Worm (Caenorhabditis elegans) whole organism, mixed stage, embryonic: ENCODE measurements around the gene ced-2.
A peak's percentile ranks its signal among the peaks of the same experiment; 100 is the strongest.

Experiments
- M03D4.4 ChIP-seq: sonication (generic microtip); optimal IDR thresholded peaks from 2 replicates; lab custom pipeline; 2017; ENCODE audit warnings: mild to moderate bottlenecking, missing genetic modification characterization, missing compliant biosample characterization
- bed-3 ChIP-seq: fragments of 200-800 bp; sonication (Bioruptor generic); optimal IDR thresholded peaks from 3 replicates; lab custom pipeline; 2018; ENCODE audit warnings: mild to moderate bottlenecking, missing genetic modification characterization, moderate library complexity, missing compliant biosample characterization
- ceh-39 ChIP-seq: fragments of 150-350 bp; optimal IDR thresholded peaks from 2 replicates; lab custom pipeline; 2014; ENCODE audit warnings: missing biosample characterization, missing genetic modification characterization
- ceh-43 ChIP-seq: fragments of 200-800 bp; sonication (Bioruptor generic); optimal IDR thresholded peaks from 2 replicates; lab custom pipeline; 2018; ENCODE audit warnings: mild to moderate bottlenecking, missing genetic modification characterization, moderate library complexity, missing compliant biosample characterization
- ceh-83 ChIP-seq: fragments of 200-800 bp; sonication (Bioruptor generic); optimal IDR thresholded peaks from 2 replicates; lab custom pipeline; 2018; ENCODE audit warnings: mild to moderate bottlenecking, missing genetic modification characterization, missing compliant biosample characterization
- ces-1 ChIP-seq: fragments of 150-350 bp; optimal IDR thresholded peaks from 2 replicates; lab custom pipeline; 2014; ENCODE audit warnings: missing biosample characterization, missing genetic modification reagents, missing genetic modification characterization
- cnd-1 ChIP-seq: fragments of 200-800 bp; sonication (Bioruptor generic); optimal IDR thresholded peaks from 2 replicates; lab custom pipeline; 2018; ENCODE audit warnings: mild to moderate bottlenecking, missing genetic modification characterization, missing compliant biosample characterization
- drap-1 ChIP-seq: fragments of 200-800 bp; sonication (Bioruptor generic); optimal IDR thresholded peaks from 3 replicates; lab custom pipeline; 2018; ENCODE audit warnings: mild to moderate bottlenecking, missing genetic modification characterization, missing compliant biosample characterization
- elt-1 ChIP-seq: sonication (generic microtip); optimal IDR thresholded peaks from 2 replicates; lab custom pipeline; 2017; ENCODE audit warnings: missing genetic modification characterization, mild to moderate bottlenecking, missing compliant biosample characterization, antibody characterized with exemption, moderate library complexity, borderline replicate concordance; ENCODE audit not compliant: insufficient read depth
- flh-1 ChIP-seq: fragments of 200-800 bp; sonication (Bioruptor generic); optimal IDR thresholded peaks from 2 replicates; lab custom pipeline; 2018; ENCODE audit warnings: mild to moderate bottlenecking, missing genetic modification characterization, moderate library complexity, missing compliant biosample characterization
- ham-2 ChIP-seq: fragments of 200-800 bp; sonication (Bioruptor generic); optimal IDR thresholded peaks from 2 replicates; lab custom pipeline; 2018; ENCODE audit warnings: mild to moderate bottlenecking, missing genetic modification characterization, missing compliant biosample characterization
- hlh-1 ChIP-seq: fragments of 150-350 bp; optimal IDR thresholded peaks from 2 replicates; lab custom pipeline; 2014; ENCODE audit warnings: missing biosample characterization, missing genetic modification reagents, missing genetic modification characterization
- lin-13 ChIP-seq: fragments of 150-350 bp; optimal IDR thresholded peaks from 2 replicates; lab custom pipeline; 2014; ENCODE audit warnings: missing biosample characterization, missing genetic modification characterization
- lin-32 ChIP-seq: fragments of 200-800 bp; sonication (Bioruptor generic); optimal IDR thresholded peaks from 2 replicates; lab custom pipeline; 2018; ENCODE audit warnings: mild to moderate bottlenecking, missing genetic modification characterization, missing compliant biosample characterization
- lsy-2 ChIP-seq: fragments of 150-350 bp; optimal IDR thresholded peaks from 2 replicates; lab custom pipeline; 2014; ENCODE audit warnings: missing biosample characterization, missing genetic modification characterization
- mab-5 ChIP-seq: fragments of 150-350 bp; optimal IDR thresholded peaks from 2 replicates; lab custom pipeline; 2014; ENCODE audit warnings: missing biosample characterization, missing genetic modification characterization
- mep-1 ChIP-seq: fragments of 150-350 bp; optimal IDR thresholded peaks from 2 replicates; lab custom pipeline; 2017; ENCODE audit warnings: missing biosample characterization, missing genetic modification reagents, missing genetic modification characterization, inconsistent platforms
- mls-2 ChIP-seq: sonication (generic microtip); optimal IDR thresholded peaks from 2 replicates; lab custom pipeline; 2016; ENCODE audit warnings: mild to moderate bottlenecking, missing genetic modification characterization, moderate library complexity, missing compliant biosample characterization
- nhr-12 ChIP-seq: fragments of 150-350 bp; optimal IDR thresholded peaks from 2 replicates; lab custom pipeline; 2014; ENCODE audit warnings: missing biosample characterization, missing genetic modification characterization
- nhr-237 ChIP-seq: fragments of 150-350 bp; optimal IDR thresholded peaks from 2 replicates; lab custom pipeline; 2014; ENCODE audit warnings: missing biosample characterization, missing genetic modification characterization
- nhr-28 ChIP-seq: fragments of 150-350 bp; optimal IDR thresholded peaks from 2 replicates; lab custom pipeline; 2014; ENCODE audit warnings: missing biosample characterization, missing genetic modification characterization
- nhr-76 ChIP-seq: sonication (generic microtip); optimal IDR thresholded peaks from 2 replicates; lab custom pipeline; 2017; ENCODE audit warnings: missing biosample characterization, missing genetic modification characterization
- pha-4 ChIP-seq: fragments of 150-350 bp; optimal IDR thresholded peaks from 2 replicates; lab custom pipeline; 2018; ENCODE audit warnings: missing biosample characterization, missing genetic modification reagents, missing genetic modification characterization
- sem-2 ChIP-seq: fragments of 200-800 bp; sonication (Bioruptor generic); optimal IDR thresholded peaks from 2 replicates; lab custom pipeline; 2018; ENCODE audit warnings: mild to moderate bottlenecking, missing genetic modification characterization, missing compliant biosample characterization
- snpc-4 ChIP-seq: fragments of 150-350 bp; optimal IDR thresholded peaks from 2 replicates; lab custom pipeline; 2014; ENCODE audit warnings: missing biosample characterization, missing genetic modification characterization
- sptf-1 ChIP-seq: sonication (generic microtip); optimal IDR thresholded peaks from 2 replicates; lab custom pipeline; 2017; ENCODE audit warnings: mild to moderate bottlenecking, missing genetic modification characterization, moderate library complexity, missing compliant biosample characterization
- tbx-8 ChIP-seq: fragments of 200-800 bp; sonication (Bioruptor generic); optimal IDR thresholded peaks from 2 replicates; lab custom pipeline; 2018; ENCODE audit warnings: mild to moderate bottlenecking, missing genetic modification characterization, moderate library complexity, missing compliant biosample characterization
- unc-120 ChIP-seq: sonication (generic microtip); optimal IDR thresholded peaks from 2 replicates; lab custom pipeline; 2017; ENCODE audit warnings: missing genetic modification characterization, missing compliant biosample characterization; ENCODE audit not compliant: poor library complexity, severe bottlenecking
- unc-39 ChIP-seq: fragments of 150-350 bp; optimal IDR thresholded peaks from 2 replicates; lab custom pipeline; 2014; ENCODE audit warnings: missing biosample characterization, missing genetic modification characterization
- unc-62 ChIP-seq: fragments of 150-350 bp; optimal IDR thresholded peaks from 2 replicates; lab custom pipeline; 2014; ENCODE audit warnings: missing biosample characterization, missing genetic modification reagents, missing genetic modification characterization
- zip-8 ChIP-seq: fragments of 150-350 bp; optimal IDR thresholded peaks from 2 replicates; lab custom pipeline; 2014; ENCODE audit warnings: missing biosample characterization, missing genetic modification characterization
- ztf-11 ChIP-seq: fragments of 150-350 bp; optimal IDR thresholded peaks from 2 replicates; lab custom pipeline; 2014; ENCODE audit warnings: missing biosample characterization, missing genetic modification characterization

Gene ced-2

DNA sequence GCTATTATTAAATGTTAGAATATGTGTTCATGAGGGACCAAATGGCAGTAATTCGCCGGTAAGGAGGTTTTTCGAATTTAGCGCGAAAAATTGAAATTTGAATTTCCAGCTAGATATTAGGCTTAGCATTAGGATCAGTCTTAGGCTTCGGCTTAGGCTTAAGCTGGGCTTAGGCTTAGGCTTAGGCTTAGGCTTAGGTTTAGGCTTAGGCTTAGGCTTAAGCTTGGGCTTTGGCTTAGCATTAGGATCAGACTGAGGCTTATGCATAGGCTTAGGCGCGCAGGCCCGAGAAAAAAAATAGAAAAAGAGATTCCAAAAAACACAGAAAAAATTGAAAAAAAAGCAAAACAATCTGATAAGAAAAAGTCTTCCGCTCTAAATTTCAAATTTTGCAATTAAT lies 31.2 kb downstream of the ced-2 start:
- TF ChIP-seq unc-39 (no peak), ceh-83 (no peak), mab-5 (tag; lab: Kevin White, UChicago) (no peak), lsy-2 (tag; lab: Kevin White, UChicago) (no peak), nhr-12 (no peak), lin-13 (tag; lab: Kevin White, UChicago) (no peak), ces-1 (GFP tag; lab: Kevin White, UChicago) (no peak), nhr-237 (tag; lab: Kevin White, UChicago) (no peak), flh-1 (GFP tag; lab: Kevin White, UChicago) (no peak), pha-4 (no peak), drap-1 (no peak), lin-32 (no peak), nhr-76 (tag; lab: Kevin White, UChicago) (no peak), unc-62 (GFP tag; lab: Kevin White, UChicago) (no peak)

DNA sequence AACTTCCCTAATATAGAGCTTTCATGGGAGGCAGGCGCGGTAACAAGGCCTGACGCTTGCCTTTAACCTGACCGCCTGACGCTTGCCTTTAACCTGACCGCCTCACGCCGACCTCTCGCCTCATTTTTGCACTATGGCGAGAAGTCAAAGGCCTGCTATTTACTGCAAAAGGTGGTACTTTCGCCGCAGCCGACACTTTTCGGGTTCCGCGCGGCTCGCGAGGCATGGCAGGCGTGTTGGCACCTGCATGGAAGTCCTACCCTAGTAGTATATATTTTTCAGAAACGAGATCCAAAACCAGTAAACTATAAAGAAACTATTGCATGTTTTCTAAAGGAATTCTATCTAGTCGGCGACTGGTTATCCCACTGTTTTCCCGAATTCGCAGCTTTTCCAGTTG lies 31.6 kb downstream of the ced-2 start:
- TF ChIP-seq ham-2 (GFP tag; lab: Kevin White, UChicago), result no peak
- no peak for TF ChIP-seq unc-62 (GFP tag; lab: Kevin White, UChicago)
- TF ChIP-seq sptf-1 (tag; lab: Kevin White, UChicago), result no peak
- no peak for TF ChIP-seq pha-4
- no peak for TF ChIP-seq lin-13 (tag; lab: Kevin White, UChicago)
- TF ChIP-seq ceh-43 (GFP tag; lab: Kevin White, UChicago), result no peak
- no peak for TF ChIP-seq unc-39
- no peak for TF ChIP-seq tbx-8
- no peak for TF ChIP-seq bed-3
- TF ChIP-seq ztf-11 (tag; lab: Kevin White, UChicago), result no peak
- no peak for TF ChIP-seq sem-2 (GFP tag; lab: Kevin White, UChicago)
- TF ChIP-seq ces-1 (GFP tag; lab: Kevin White, UChicago), result no peak
- no peak for TF ChIP-seq hlh-1 (tag; lab: Kevin White, UChicago)
- no peak for TF ChIP-seq flh-1 (GFP tag; lab: Kevin White, UChicago)
- TF ChIP-seq M03D4.4, result no peak
- no peak for TF ChIP-seq lsy-2 (tag; lab: Kevin White, UChicago)
- TF ChIP-seq snpc-4 (tag; lab: Kevin White, UChicago), result no peak
- no peak for TF ChIP-seq ceh-39
- TF ChIP-seq mls-2 (tag; lab: Kevin White, UChicago), result no peak
- TF ChIP-seq, all 35 proteins: peak for 0

ce11 chrIV:1631651-1632050 lies 34.5 kb downstream of the ced-2 start, which contains the start of gene cpg-24:
Gene cpg-24, plus strand, starts transcription at chrIV:1631951.
- TF ChIP-seq tbx-8, result no peak
- TF ChIP-seq unc-120 (tag; lab: Kevin White, UChicago), result no peak
- TF ChIP-seq zip-8, result no peak
- TF ChIP-seq drap-1, result no peak
- no peak for TF ChIP-seq hlh-1 (tag; lab: Kevin White, UChicago)
- TF ChIP-seq unc-39, result no peak
- no peak for TF ChIP-seq ham-2 (GFP tag; lab: Kevin White, UChicago)
- TF ChIP-seq ceh-39, result no peak
- TF ChIP-seq pha-4, result no peak
- TF ChIP-seq mep-1 (tag; lab: Kevin White, UChicago), result no peak
- TF ChIP-seq lsy-2 (tag; lab: Kevin White, UChicago), result peak; percentile 9
- TF ChIP-seq nhr-28 (tag; lab: Kevin White, UChicago), result no peak
- TF ChIP-seq ceh-83, result no peak
- peak; percentile 4 for TF ChIP-seq elt-1 (tag; lab: Kevin White, UChicago)
- no peak for TF ChIP-seq cnd-1 (tag; lab: Kevin White, UChicago)
- no peak for TF ChIP-seq nhr-237 (tag; lab: Kevin White, UChicago)
- TF ChIP-seq snpc-4 (tag; lab: Kevin White, UChicago), result no peak

DNA sequence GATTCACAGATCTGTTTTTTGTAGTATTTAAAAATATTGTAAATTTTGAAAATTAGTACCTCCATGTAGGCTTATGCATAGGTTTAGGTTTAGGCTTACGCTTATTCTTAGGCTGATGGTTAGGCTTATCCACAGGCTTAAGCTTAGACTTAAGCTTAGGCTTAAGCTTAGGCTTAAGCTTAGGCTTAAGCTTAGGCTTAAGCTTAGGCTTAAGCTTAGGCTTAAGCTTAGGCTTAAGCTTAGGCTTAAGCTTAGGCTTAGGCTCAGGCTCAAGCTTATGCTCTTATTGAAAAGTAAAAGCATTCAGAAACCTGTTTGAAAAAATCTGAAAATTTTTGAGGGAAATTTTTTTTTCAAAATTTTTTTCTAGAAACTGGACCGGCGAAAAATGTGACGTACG lies 35.5 kb downstream of the ced-2 start:
- TF ChIP-seq lin-32, result no peak
- peak; percentile 51 for TF ChIP-seq ham-2 (GFP tag; lab: Kevin White, UChicago)
- TF ChIP-seq, all 35 proteins: peak for 1

DNA sequence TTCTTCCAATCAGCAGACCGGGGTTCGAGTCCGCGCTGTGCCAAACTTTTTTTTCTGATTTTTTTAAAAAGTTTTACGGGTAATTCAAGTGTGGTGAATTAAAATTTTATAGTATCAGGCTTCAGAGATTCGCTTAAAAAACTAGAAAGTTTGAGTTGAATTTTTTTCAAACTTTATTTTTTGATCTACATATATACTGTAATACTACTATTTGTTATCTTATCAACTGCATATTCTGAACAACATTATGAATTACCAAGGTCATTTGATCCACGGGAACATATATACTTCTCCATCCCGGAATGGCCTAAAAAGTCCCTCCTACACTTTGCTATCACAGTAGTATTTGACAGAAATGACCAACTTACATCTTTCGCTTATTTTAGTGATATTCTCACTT lies 36.3 kb downstream of the ced-2 start, which contains the start of gene Y41D4B.6:
TSS of gene Y41D4B.6 (plus strand) at position 301 of the 400 bp plus-strand sequence.
- no peak for TF ChIP-seq snpc-4 (tag; lab: Kevin White, UChicago)
- TF ChIP-seq flh-1 (GFP tag; lab: Kevin White, UChicago), result no peak
- no peak for TF ChIP-seq ces-1 (GFP tag; lab: Kevin White, UChicago)
- TF ChIP-seq sem-2 (GFP tag; lab: Kevin White, UChicago), result no peak
- no peak for TF ChIP-seq lsy-2 (tag; lab: Kevin White, UChicago)
- no peak for TF ChIP-seq mep-1 (tag; lab: Kevin White, UChicago)
- TF ChIP-seq zip-8, result no peak
- no peak for TF ChIP-seq ceh-83
- no peak for TF ChIP-seq M03D4.4
